Fruit fly (Drosophila melanogaster): ENCODE data around the gene Acer.

Acer gene

DNA sequence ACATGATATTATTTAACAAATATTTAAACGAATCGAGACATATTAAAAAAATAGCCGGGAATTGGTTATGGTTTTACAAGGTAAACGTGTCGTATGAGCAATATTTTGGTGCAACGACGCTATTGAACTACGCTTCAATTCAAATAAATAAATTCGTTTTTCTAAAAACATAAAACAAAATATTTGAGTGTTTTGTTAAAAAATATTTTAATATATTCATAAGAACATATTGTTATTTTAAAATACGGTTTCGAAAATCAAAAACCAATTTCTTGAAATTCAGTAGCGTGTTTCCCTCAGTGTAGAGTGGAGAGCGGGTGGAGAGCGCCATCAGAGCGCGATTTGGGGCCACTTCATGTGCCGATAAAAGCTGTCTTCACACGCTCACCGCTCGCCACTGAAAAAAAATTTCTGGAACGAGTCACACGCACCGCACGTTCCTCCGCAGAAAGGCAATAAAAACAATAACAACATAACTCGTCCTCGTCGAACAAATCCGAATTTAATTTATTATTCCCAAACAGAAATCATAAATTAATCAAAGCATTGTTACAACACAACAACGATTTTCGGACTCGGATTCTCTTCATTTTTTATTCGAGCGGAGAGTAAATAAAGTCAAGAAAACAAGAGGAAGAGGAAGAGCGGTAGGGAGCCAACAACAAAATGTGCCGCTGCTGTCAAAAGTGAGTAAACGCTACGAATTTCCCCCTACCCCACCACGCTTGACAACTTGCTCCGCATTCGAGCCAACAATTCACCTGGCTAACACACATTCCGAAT, 13.9 kb downstream of the Acer start:
- peak; percentile 91 to 92 for TF ChIP-seq bsh (GFP tag; optimal IDR thresholded peaks at IDR 0.05)
- peak; percentile 91 for TF ChIP-seq gcm (GFP tag; optimal IDR thresholded peaks at IDR 0.05)
- TF ChIP-seq Trl (optimal IDR thresholded peaks at IDR 0.05) = peak; percentile 62 to 67
- TF ChIP-seq Trl (GFP tag; optimal IDR thresholded peaks at IDR 0.05) = peak; percentile 32
- peak; percentile 86 for TF ChIP-seq cato (GFP tag; optimal IDR thresholded peaks at IDR 0.05; ENCODE audit: borderline replicate concordance)
- TF ChIP-seq CG17912 (GFP tag; optimal IDR thresholded peaks at IDR 0.05) = peak; percentile 72
- TF ChIP-seq CG42726 (GFP tag; IDR thresholded peaks at IDR 0.05; ENCODE audit: partially characterized antibody) = no peak
- no peak for TF ChIP-seq zen2 (GFP tag; IDR thresholded peaks at IDR 0.05; ENCODE audit: partially characterized antibody)
- no peak for TF ChIP-seq NC2β (GFP tag; optimal IDR thresholded peaks at IDR 0.05)
- peak; percentile 59 for TF ChIP-seq CG6272 (GFP tag; IDR thresholded peaks at IDR 0.05)
- no peak for TF ChIP-seq chm (GFP tag; IDR thresholded peaks at IDR 0.05)
- TF ChIP-seq emc (GFP tag; optimal IDR thresholded peaks at IDR 0.05) = no peak
- TF ChIP-seq tin (GFP tag; optimal IDR thresholded peaks at IDR 0.05) = peak; percentile 84
- TF ChIP-seq knrl (GFP tag; IDR thresholded peaks at IDR 0.05; ENCODE audit: partially characterized antibody) = no peak
- TF ChIP-seq CG9727 (GFP tag; optimal IDR thresholded peaks at IDR 0.05) = peak; percentile 96
- TF ChIP-seq Bgb (GFP tag; IDR thresholded peaks at IDR 0.05; ENCODE audit: partially characterized antibody) = 0 out of 2 replicates have a peak, but pooled peaks have one; percentile 7
- TF ChIP-seq Xbp1 (GFP tag; optimal IDR thresholded peaks at IDR 0.05) = peak; percentile 90
- no peak for TF ChIP-seq mld (GFP tag; IDR thresholded peaks at IDR 0.05; ENCODE audit: partially characterized antibody)
- peak; percentile 46 for TF ChIP-seq zfh2 (GFP tag; optimal IDR thresholded peaks at IDR 0.05)
- TF ChIP-seq CG14710 (tag; optimal IDR thresholded peaks at IDR 0.05) = peak; percentile 95
- peak; percentile 5; the same call in 1 of the 2 replicates for TF ChIP-seq Adf1 (GFP tag; IDR thresholded peaks at IDR 0.05)
- TF ChIP-seq CG14441 (GFP tag; IDR thresholded peaks at IDR 0.05) = peak; percentile 71
- TF ChIP-seq CG18599 (GFP tag; optimal IDR thresholded peaks at IDR 0.05) = peak; percentile 89
- TF ChIP-seq bab2 (GFP tag; optimal IDR thresholded peaks at IDR 0.05) = no peak
- no peak for TF ChIP-seq D (optimal IDR thresholded peaks at IDR 0.05)
- TF ChIP-seq D (GFP tag; optimal IDR thresholded peaks at IDR 0.05) = peak; percentile 94
- TF ChIP-seq CG2116 (GFP tag; optimal IDR thresholded peaks at IDR 0.05) = peak; percentile 61
- TF ChIP-seq sqz (GFP tag; optimal IDR thresholded peaks at IDR 0.05) = peak; percentile 90
- TF ChIP-seq amos (GFP tag; IDR thresholded peaks at IDR 0.05; ENCODE audit: partially characterized antibody) = no peak
- TF ChIP-seq CG15011 (GFP tag; optimal IDR thresholded peaks at IDR 0.05) = peak; percentile 47
- peak; percentile 85 for TF ChIP-seq D19B (GFP tag; optimal IDR thresholded peaks at IDR 0.05)
- TF ChIP-seq so (GFP tag; IDR thresholded peaks at IDR 0.05) = peak; percentile 76; the same call in 1 of the 3 replicates
- TF ChIP-seq Dek (tag; optimal IDR thresholded peaks at IDR 0.05) = peak; percentile 93
- peak; percentile 74 for TF ChIP-seq CG13894 (tag; optimal IDR thresholded peaks at IDR 0.05)
- TF ChIP-seq Nf-YA (GFP tag; IDR thresholded peaks at IDR 0.05) = peak; percentile 26; the same call in 1 of the 2 replicates
- peak; percentile 87 for TF ChIP-seq nerfin-1 (tag; optimal IDR thresholded peaks at IDR 0.05)
- TF ChIP-seq CG4730 (GFP tag; IDR thresholded peaks at IDR 0.05) = peak; percentile 59
- TF ChIP-seq otp (GFP tag; IDR thresholded peaks at IDR 0.05) = 0 out of 3 replicates have a peak, but pooled peaks have one; percentile 26
- peak; percentile 74; the same call in 1 of the 3 replicates for TF ChIP-seq CG11560 (tag; IDR thresholded peaks at IDR 0.05)
- no peak; the same call in none of the 3 replicates for TF ChIP-seq ken (GFP tag; IDR thresholded peaks at IDR 0.05)
- peak; percentile 51 for TF ChIP-seq HLH54F (GFP tag; optimal IDR thresholded peaks at IDR 0.05)
- peak in 1 of 2 experiments; percentile 44 for TF ChIP-seq crp (GFP tag; optimal IDR thresholded peaks at IDR 0.05)
- peak; percentile 72 for TF ChIP-seq ci (GFP tag; IDR thresholded peaks at IDR 0.05)
- no peak for TF ChIP-seq shn (GFP tag; optimal IDR thresholded peaks at IDR 0.05)
- peak; percentile 60 for TF ChIP-seq zfh1 (GFP tag; IDR thresholded peaks at IDR 0.05)
- peak; percentile 78 for TF ChIP-seq ewg (GFP tag; optimal IDR thresholded peaks at IDR 0.05)
- peak; percentile 82 for TF ChIP-seq CG5180 (GFP tag; optimal IDR thresholded peaks at IDR 0.05)
- TF ChIP-seq org-1 (GFP tag; optimal IDR thresholded peaks at IDR 0.05) = peak; percentile 88
